Worm (Caenorhabditis elegans) whole organism, L1 larva: ENCODE results near the gene gcy-33.
A peak's percentile ranks its signal among the peaks of the same experiment; 100 is the strongest.

ENCODE experiments used
- C34B4.2 ChIP-seq: sonication (generic microtip); optimal IDR thresholded peaks from 2 replicates; lab custom pipeline; 2017; ENCODE audit warnings: mild to moderate bottlenecking, missing genetic modification characterization, missing compliant biosample characterization
- alr-1 ChIP-seq: fragments of 200-800 bp; sonication (Bioruptor generic); optimal IDR thresholded peaks from 2 replicates; lab custom pipeline; 2018; ENCODE audit warnings: borderline replicate concordance, mild to moderate bottlenecking, missing genetic modification characterization, missing compliant biosample characterization
- ama-1 ChIP-seq: fragments of 150-350 bp; optimal IDR thresholded peaks from 2 replicates; lab custom pipeline; 2014
- blmp-1 ChIP-seq: fragments of 150-350 bp; optimal IDR thresholded peaks from 2 replicates; lab custom pipeline; 2014; ENCODE audit warnings: missing biosample characterization, missing genetic modification characterization
- ceh-63 ChIP-seq: fragments of 200-800 bp; sonication (Bioruptor generic); optimal IDR thresholded peaks from 2 replicates; lab custom pipeline; 2018; ENCODE audit warnings: mild to moderate bottlenecking, missing genetic modification characterization, missing compliant biosample characterization
- ceh-82 ChIP-seq, 3 experiments: fragments of 150-350 bp in 1 of 3; sonication (generic microtip) in 2 of 3; optimal IDR thresholded peaks; 2 replicates each; lab custom pipeline; 2014 to 2017; ENCODE audit warnings: missing biosample characterization in 3 of 3, missing genetic modification characterization in 3 of 3
- ces-1 ChIP-seq: fragments of 150-350 bp; optimal IDR thresholded peaks from 2 replicates; lab custom pipeline; 2014; ENCODE audit warnings: missing biosample characterization, missing genetic modification reagents, missing genetic modification characterization
- dpl-1 ChIP-seq, 3 experiments: fragments of 150-350 bp in 2 of 3; sonication (generic microtip) in 1 of 3; optimal IDR thresholded peaks; 2 replicates each; lab custom pipeline; 2014 to 2017; ENCODE audit warnings: missing biosample characterization in 3 of 3, missing genetic modification characterization in 3 of 3, missing genetic modification reagents in 3 of 3
- dsc-1 ChIP-seq: sonication (generic microtip); optimal IDR thresholded peaks from 2 replicates; lab custom pipeline; 2016; ENCODE audit warnings: mild to moderate bottlenecking, missing genetic modification characterization, missing compliant biosample characterization
- efl-1 ChIP-seq, 4 experiments: fragments of 150-350 bp; optimal IDR thresholded peaks in 3 of 4; peaks in 1 of 4; 1 replicate in 1 of 4; 2 replicates in 3 of 4; lab custom pipeline; 2014; ENCODE audit warnings: missing biosample characterization in 2 of 4, missing genetic modification characterization in 2 of 4, missing genetic modification reagents in 2 of 4
- efl-3 ChIP-seq: fragments of 200-800 bp; sonication (Bioruptor generic); optimal IDR thresholded peaks from 2 replicates; lab custom pipeline; 2018; ENCODE audit warnings: mild to moderate bottlenecking, missing genetic modification characterization, missing compliant biosample characterization
- egl-13 ChIP-seq: sonication (generic microtip); optimal IDR thresholded peaks from 2 replicates; lab custom pipeline; 2016; ENCODE audit warnings: missing genotype, missing genetic modification reagents, missing genetic modification characterization, missing compliant biosample characterization
- fkh-4 ChIP-seq: sonication (generic microtip); optimal IDR thresholded peaks from 2 replicates; lab custom pipeline; 2016; ENCODE audit warnings: missing compliant biosample characterization, missing genetic modification characterization, borderline replicate concordance
- fkh-8 ChIP-seq: sonication (generic microtip); optimal IDR thresholded peaks from 2 replicates; lab custom pipeline; 2016; ENCODE audit warnings: mild to moderate bottlenecking, missing genetic modification characterization, missing compliant biosample characterization
- fos-1 ChIP-seq: fragments of 150-350 bp; optimal IDR thresholded peaks from 2 replicates; lab custom pipeline; 2014; ENCODE audit warnings: missing biosample characterization, missing genetic modification characterization
- grh-1 ChIP-seq: fragments of 200-800 bp; sonication (Bioruptor generic); IDR thresholded peaks from 2 replicates; pipeline ENCODE4 v1.3.6; 2022; ENCODE audit warnings: missing genetic modification reagents, missing genetic modification characterization, missing compliant biosample characterization
- hpl-2 ChIP-seq: fragments of 150-350 bp; optimal IDR thresholded peaks from 2 replicates; lab custom pipeline; 2014; ENCODE audit warnings: missing biosample characterization, missing genetic modification reagents, missing genetic modification characterization
- irx-1 ChIP-seq: sonication (generic microtip); optimal IDR thresholded peaks from 2 replicates; lab custom pipeline; 2016; ENCODE audit warnings: missing genetic modification characterization, missing compliant biosample characterization
- jun-1 ChIP-seq: fragments of 150-350 bp; optimal IDR thresholded peaks from 2 replicates; lab custom pipeline; 2014; ENCODE audit warnings: missing biosample characterization, missing genetic modification reagents, missing genetic modification characterization
- lin-14 ChIP-seq: fragments of 200-800 bp; sonication (Bioruptor generic); optimal IDR thresholded peaks from 2 replicates; lab custom pipeline; 2018; ENCODE audit warnings: mild to moderate bottlenecking, missing genetic modification characterization, moderate library complexity, missing compliant biosample characterization
- lin-35 ChIP-seq, 2 experiments: fragments of 150-350 bp; optimal IDR thresholded peaks; 2 replicates each; lab custom pipeline; 2014; ENCODE audit warnings: missing biosample characterization in 2 of 2, missing genetic modification characterization in 2 of 2, missing genetic modification reagents in 2 of 2
- lsy-2 ChIP-seq, 2 experiments: fragments of 150-350 bp; optimal IDR thresholded peaks; 2 replicates each; lab custom pipeline; 2014; ENCODE audit warnings: missing biosample characterization in 2 of 2, missing genetic modification characterization in 2 of 2
- mab-9 ChIP-seq: fragments of 200-800 bp; sonication (Bioruptor generic); IDR thresholded peaks from 2 replicates; pipeline ENCODE4 v1.3.6; 2022; ENCODE audit warnings: missing genetic modification reagents, missing genetic modification characterization, missing compliant biosample characterization
- mdl-1 ChIP-seq, 2 experiments: fragments of 150-350 bp; optimal IDR thresholded peaks; 2 replicates each; lab custom pipeline; 2014 to 2017; ENCODE audit warnings: missing biosample characterization in 2 of 2, missing genetic modification characterization in 2 of 2, inconsistent platforms in 1 of 2
- mef-2 ChIP-seq: fragments of 150-350 bp; optimal IDR thresholded peaks from 2 replicates; lab custom pipeline; 2014; ENCODE audit warnings: missing biosample characterization, missing genetic modification characterization
- mep-1 ChIP-seq: fragments of 150-350 bp; optimal IDR thresholded peaks from 2 replicates; lab custom pipeline; 2014; ENCODE audit warnings: missing biosample characterization, missing genetic modification characterization
- nhr-11 ChIP-seq: fragments of 150-350 bp; optimal IDR thresholded peaks from 2 replicates; lab custom pipeline; 2014; ENCODE audit warnings: missing biosample characterization, missing genetic modification characterization
- nhr-12 ChIP-seq: sonication (generic microtip); optimal IDR thresholded peaks from 2 replicates; lab custom pipeline; 2017; ENCODE audit warnings: missing biosample characterization, missing genetic modification characterization
- nhr-19 ChIP-seq: fragments of 200-800 bp; sonication (Bioruptor generic); conservative IDR thresholded peaks from 2 replicates; pipeline ENCODE4 v1.3.6; 2022; ENCODE audit warnings: missing genetic modification characterization, missing compliant biosample characterization
- nhr-20 ChIP-seq: sonication (generic microtip); optimal IDR thresholded peaks from 2 replicates; lab custom pipeline; 2016; ENCODE audit warnings: mild to moderate bottlenecking, missing genetic modification characterization, missing compliant biosample characterization
- nhr-237 ChIP-seq: fragments of 150-350 bp; optimal IDR thresholded peaks from 2 replicates; lab custom pipeline; 2014; ENCODE audit warnings: missing biosample characterization, missing genetic modification characterization
- nhr-28 ChIP-seq: fragments of 150-350 bp; optimal IDR thresholded peaks from 2 replicates; lab custom pipeline; 2014; ENCODE audit warnings: missing biosample characterization, missing genetic modification characterization
- nhr-47 ChIP-seq: sonication (generic microtip); optimal IDR thresholded peaks from 2 replicates; lab custom pipeline; 2016; ENCODE audit warnings: mild to moderate bottlenecking, missing genetic modification characterization, moderate library complexity, missing compliant biosample characterization
- nhr-77 ChIP-seq: fragments of 150-350 bp; optimal IDR thresholded peaks from 2 replicates; lab custom pipeline; 2014; ENCODE audit warnings: missing biosample characterization, missing genetic modification characterization
- nhr-84 ChIP-seq: sonication (generic microtip); optimal IDR thresholded peaks from 2 replicates; lab custom pipeline; 2017; ENCODE audit warnings: missing biosample characterization, missing genetic modification characterization
- nhr-90 ChIP-seq: sonication (generic microtip); optimal IDR thresholded peaks from 2 replicates; lab custom pipeline; 2016; ENCODE audit warnings: mild to moderate bottlenecking, missing genetic modification characterization, missing compliant biosample characterization; ENCODE audit not compliant: poor library complexity
- pax-3 ChIP-seq: fragments of 200-800 bp; sonication (Bioruptor generic); optimal IDR thresholded peaks from 2 replicates; lab custom pipeline; 2018; ENCODE audit warnings: mild to moderate bottlenecking, missing genetic modification characterization, moderate library complexity, missing compliant biosample characterization
- pqm-1 ChIP-seq: sonication (generic microtip); optimal IDR thresholded peaks from 3 replicates; lab custom pipeline; 2017; ENCODE audit warnings: missing biosample characterization, missing genetic modification characterization
- rnt-1 ChIP-seq: sonication (generic microtip); optimal IDR thresholded peaks from 2 replicates; lab custom pipeline; 2016; ENCODE audit warnings: mild to moderate bottlenecking, missing genetic modification characterization, moderate library complexity, missing compliant biosample characterization
- skn-1 ChIP-seq: fragments of 150-350 bp; optimal IDR thresholded peaks from 2 replicates; lab custom pipeline; 2014; ENCODE audit warnings: missing biosample characterization, missing genetic modification characterization
- snpc-4 ChIP-seq: fragments of 150-350 bp; optimal IDR thresholded peaks from 2 replicates; lab custom pipeline; 2014; ENCODE audit warnings: missing biosample characterization, missing genetic modification characterization
- snu-23 ChIP-seq: sonication (generic microtip); optimal IDR thresholded peaks from 2 replicates; lab custom pipeline; 2016; ENCODE audit warnings: missing genetic modification characterization, missing compliant biosample characterization
- unc-130 ChIP-seq: fragments of 150-350 bp; optimal IDR thresholded peaks from 2 replicates; lab custom pipeline; 2017; ENCODE audit warnings: missing biosample characterization, missing genetic modification characterization, inconsistent platforms
- unc-30 ChIP-seq: sonication (generic microtip); optimal IDR thresholded peaks from 2 replicates; lab custom pipeline; 2017; ENCODE audit warnings: missing biosample characterization, missing genetic modification characterization
- unc-62 ChIP-seq: fragments of 150-350 bp; optimal IDR thresholded peaks from 2 replicates; lab custom pipeline; 2014; ENCODE audit warnings: missing biosample characterization, missing genetic modification reagents, missing genetic modification characterization
- unc-86 ChIP-seq: sonication (generic microtip); optimal IDR thresholded peaks from 2 replicates; lab custom pipeline; 2016; ENCODE audit warnings: missing genetic modification characterization, missing compliant biosample characterization
- unc-98 ChIP-seq: fragments of 200-800 bp; sonication (Bioruptor generic); IDR thresholded peaks from 2 replicates; pipeline ENCODE4 v1.3.6; 2022; ENCODE audit warnings: missing genetic modification characterization, missing compliant biosample characterization
- vab-15 ChIP-seq: sonication (generic microtip); optimal IDR thresholded peaks from 2 replicates; lab custom pipeline; 2017; ENCODE audit warnings: missing genotype, mild to moderate bottlenecking, missing genetic modification characterization, missing compliant biosample characterization
- zag-1 ChIP-seq: fragments of 150-350 bp; optimal IDR thresholded peaks from 2 replicates; lab custom pipeline; 2014; ENCODE audit warnings: missing biosample characterization, missing genetic modification characterization
- zip-4 ChIP-seq: fragments of 200-800 bp; sonication (Bioruptor generic); optimal IDR thresholded peaks from 2 replicates; lab custom pipeline; 2018; ENCODE audit warnings: mild to moderate bottlenecking, missing genetic modification characterization, moderate library complexity, missing compliant biosample characterization
- ztf-11 ChIP-seq, 2 experiments: sonication (generic microtip); optimal IDR thresholded peaks; 2 replicates each; lab custom pipeline; 2016 to 2017; ENCODE audit warnings: missing genetic modification characterization in 2 of 2, missing biosample characterization in 1 of 2, missing compliant biosample characterization in 1 of 2

gcy-33 gene

ce11 chrV:12001747-12002456 lies at the start of gene gcy-33:
gcy-33 (minus strand) TSS chrV:12001797.
- no peak for TF ChIP-seq unc-30
- peak; percentile 35 for TF ChIP-seq fos-1
- no peak for TF ChIP-seq unc-98 (GFP tag; lab: Robert Waterston, UW)
- no peak for TF ChIP-seq nhr-84
- peak; percentile 58 for TF ChIP-seq nhr-237 (tag; lab: Kevin White, UChicago)
- TF ChIP-seq jun-1, result peak; percentile 68
- no peak for TF ChIP-seq C34B4.2 (tag; lab: Kevin White, UChicago)
- no peak for TF ChIP-seq ceh-63 (GFP tag; lab: Kevin White, UChicago)
- peak; percentile 56 for TF ChIP-seq zip-4 (GFP tag; lab: Kevin White, UChicago)
- no peak for TF ChIP-seq unc-62 (GFP tag; lab: Kevin White, UChicago)
- peak in 1 of 2 experiments; percentile 79 for TF ChIP-seq mdl-1 (tag; optimal IDR thresholded peaks at IDR 0.05; lab: Kevin White, UChicago)
- TF ChIP-seq efl-3 (GFP tag; lab: Kevin White, UChicago), result no peak
- TF ChIP-seq pax-3 (tag; lab: Kevin White, UChicago), result peak; percentile 83
- peak; percentile 73 for TF ChIP-seq rnt-1
- TF ChIP-seq nhr-20, result peak; percentile 94
- peak; percentile 49 to 71 (median 67) for TF ChIP-seq ceh-82 (tag; optimal IDR thresholded peaks at IDR 0.05; lab: Kevin White, UChicago)
- TF ChIP-seq pqm-1 (tag; lab: Kevin White, UChicago), result peak; percentile 71
- TF ChIP-seq ztf-11 (tag; optimal IDR thresholded peaks at IDR 0.05; lab: Kevin White, UChicago), result peak in 1 of 2 experiments; percentile 81
- TF ChIP-seq irx-1 (tag; lab: Kevin White, UChicago), result peak; percentile 60
- peak; percentile 80 for TF ChIP-seq nhr-19
- TF ChIP-seq egl-13, result peak; percentile 87
- TF ChIP-seq mab-9, result no peak
- peak; percentile 84 for TF ChIP-seq unc-86
- peak; percentile 63 for TF ChIP-seq skn-1
- TF ChIP-seq snu-23 (GFP tag; lab: Kevin White, UChicago), result peak; percentile 92
- no peak for TF ChIP-seq nhr-12 (tag; lab: Kevin White, UChicago)
- no peak for TF ChIP-seq ama-1 (lab: Kevin White, UChicago)
- peak; percentile 64 to 73 for TF ChIP-seq efl-1 (optimal IDR thresholded peaks at IDR 0.05; lab: Kevin White, UChicago)
- peak; percentile 48 to 97 for TF ChIP-seq efl-1 (GFP tag; optimal IDR thresholded peaks at IDR 0.05 in 1 of 2; lab: Kevin White, UChicago)
- peak; percentile 91 for TF ChIP-seq nhr-90 (tag; lab: Kevin White, UChicago)
- no peak for TF ChIP-seq mef-2 (tag; lab: Kevin White, UChicago)
- peak; percentile 73 to 79 for TF ChIP-seq lsy-2 (tag; optimal IDR thresholded peaks at IDR 0.05; lab: Kevin White, UChicago)
- peak; percentile 92 for TF ChIP-seq nhr-47 (tag; lab: Kevin White, UChicago)
- peak; percentile 48 for TF ChIP-seq unc-130 (tag; lab: Kevin White, UChicago)
- TF ChIP-seq grh-1, result 0 out of 2 replicates have a peak, but pooled peaks have one; percentile 18
- TF ChIP-seq hpl-2 (GFP tag; lab: Kevin White, UChicago), result no peak
- peak; percentile 87 for TF ChIP-seq mep-1 (tag; lab: Kevin White, UChicago)
- peak; percentile 31 to 63 (median 60) for TF ChIP-seq dpl-1 (GFP tag; optimal IDR thresholded peaks at IDR 0.05; lab: Kevin White, UChicago)
- peak; percentile 33 for TF ChIP-seq nhr-11 (tag; lab: Kevin White, UChicago)
- TF ChIP-seq blmp-1 (tag; lab: Kevin White, UChicago), result peak; percentile 46
- no peak for TF ChIP-seq vab-15
- peak; percentile 43 for TF ChIP-seq nhr-77 (tag; lab: Kevin White, UChicago)
- TF ChIP-seq fkh-4, result no peak
- TF ChIP-seq zag-1 (tag; lab: Kevin White, UChicago), result no peak
- TF ChIP-seq fkh-8 (tag; lab: Kevin White, UChicago), result peak; percentile 69
- TF ChIP-seq alr-1 (tag; lab: Kevin White, UChicago), result no peak
- TF ChIP-seq dsc-1 (tag; lab: Kevin White, UChicago), result peak; percentile 81
- peak; percentile 81 for TF ChIP-seq lin-14
- no peak for TF ChIP-seq nhr-28 (tag; lab: Kevin White, UChicago)
- TF ChIP-seq ces-1 (GFP tag; lab: Kevin White, UChicago), result no peak
- peak; percentile 81 for TF ChIP-seq snpc-4 (tag; lab: Kevin White, UChicago)
- peak; percentile 71 to 82 for TF ChIP-seq lin-35 (GFP tag; optimal IDR thresholded peaks at IDR 0.05; lab: Kevin White, UChicago)
